Fruit fly (Drosophila melanogaster) whole organism, pupa: ENCODE results near the gene Vha16-3.

Source experiments
- CG10348 ChIP-seq: fragments of 200-800 bp; sonication (Bioruptor generic); IDR thresholded peaks from 2 replicates; pipeline ENCODE4 v1.3.6; 2022; ENCODE audit warnings: missing biosample characterization, missing genetic modification characterization
- CG12605 ChIP-seq: fragments of 200-800 bp; sonication (Bioruptor generic); IDR thresholded peaks from 2 replicates; pipeline ENCODE4 v1.3.6; 2022; ENCODE audit warnings: missing biosample characterization, missing genetic modification characterization
- CG13204 ChIP-seq: fragments of 200-800 bp; sonication (Bioruptor generic); optimal IDR thresholded peaks from 2 replicates; lab custom pipeline; 2018; ENCODE audit warnings: missing biosample characterization, mild to moderate bottlenecking, missing genetic modification characterization, moderate library complexity
- CG14655 ChIP-seq: fragments of 200-800 bp; sonication (Bioruptor generic); optimal IDR thresholded peaks from 3 replicates; lab custom pipeline; 2017; ENCODE audit warnings: mild to moderate bottlenecking, missing biosample characterization, missing genetic modification reagents, missing genetic modification characterization
- CG34367 ChIP-seq: fragments of 200-800 bp; sonication (Bioruptor generic); optimal IDR thresholded peaks from 2 replicates; lab custom pipeline; 2018; ENCODE audit warnings: missing biosample characterization, mild to moderate bottlenecking, missing genetic modification characterization
- CG8301 ChIP-seq: fragments of 200-800 bp; sonication (Bioruptor generic); optimal IDR thresholded peaks from 2 replicates; lab custom pipeline; 2018; ENCODE audit warnings: missing biosample characterization, mild to moderate bottlenecking, missing genetic modification characterization
- D1 ChIP-seq: fragments of 200-800 bp; sonication (Bioruptor generic); optimal IDR thresholded peaks from 2 replicates; lab custom pipeline; 2018; ENCODE audit warnings: missing biosample characterization, mild to moderate bottlenecking, missing genetic modification characterization, moderate library complexity
- Pif1B ChIP-seq: fragments of 200-800 bp; sonication (Bioruptor generic); optimal IDR thresholded peaks from 3 replicates; lab custom pipeline; 2016; ENCODE audit warnings: missing biosample characterization, missing genetic modification characterization
- gl ChIP-seq: fragments of 200-800 bp; sonication (Bioruptor generic); optimal IDR thresholded peaks from 2 replicates; lab custom pipeline; 2018; ENCODE audit warnings: missing biosample characterization, mild to moderate bottlenecking, missing genetic modification characterization
- rn ChIP-seq: fragments of 200-800 bp; sonication (Bioruptor generic); IDR thresholded peaks from 2 replicates; pipeline ENCODE4 v1.3.6; 2022; ENCODE audit warnings: missing biosample characterization, missing genetic modification characterization

DNA sequence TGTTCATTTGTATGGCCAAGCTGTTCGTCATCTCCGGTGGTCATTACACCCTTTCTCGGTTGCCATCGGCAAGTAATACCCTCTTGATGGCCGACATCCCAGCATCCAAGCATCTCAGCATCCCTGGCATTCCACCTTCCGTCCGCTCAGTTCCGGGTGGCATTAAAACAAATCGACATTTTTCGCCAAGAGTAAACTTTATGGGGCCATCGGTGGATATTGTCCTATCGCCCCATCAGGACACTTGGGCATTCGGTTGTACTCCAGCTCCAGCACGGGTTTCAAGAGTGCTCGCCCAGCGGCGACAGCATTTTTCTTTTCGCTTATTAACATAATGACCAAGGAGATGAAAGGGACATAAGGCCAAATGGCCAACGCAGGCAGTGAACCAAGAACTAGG, 32.8 kb upstream of the Vha16-3 start:
- no peak for TF ChIP-seq CG8301 (tag; lab: Kevin White, UChicago)
- no peak for TF ChIP-seq rn (GFP tag; lab: Robert Waterston, UW)
- no peak for TF ChIP-seq CG34367 (tag; lab: Kevin White, UChicago)
- TF ChIP-seq D1 (tag; lab: Kevin White, UChicago) = no peak
- TF ChIP-seq CG12605 = no peak
- TF ChIP-seq CG13204 (GFP tag; lab: Kevin White, UChicago) = no peak
- TF ChIP-seq CG14655 (GFP tag; lab: Kevin White, UChicago) = no peak
- TF ChIP-seq Pif1B (GFP tag; lab: Kevin White, UChicago) = no peak
- TF ChIP-seq gl (tag; lab: Kevin White, UChicago) = no peak
- no peak for TF ChIP-seq CG10348 (GFP tag; lab: Robert Waterston, UW)
